Worm (Caenorhabditis elegans) whole organism, L2 larva: Measurements from ENCODE around the gene C54E10.11.

Source experiments
- ceh-82 ChIP-seq: fragments of 150-350 bp; optimal IDR thresholded peaks from 2 replicates; lab custom pipeline; 2014; ENCODE audit warnings: missing biosample characterization, missing genetic modification characterization
- elt-1 ChIP-seq: fragments of 150-350 bp; optimal IDR thresholded peaks from 2 replicates; lab custom pipeline; 2014; ENCODE audit warnings: missing biosample characterization, missing genetic modification characterization
- lin-13 ChIP-seq: fragments of 150-350 bp; optimal IDR thresholded peaks from 2 replicates; lab custom pipeline; 2014; ENCODE audit warnings: missing biosample characterization, missing genetic modification reagents, missing genetic modification characterization
- mdl-1 ChIP-seq, 2 experiments: fragments of 150-350 bp in 1 of 2; sonication (generic microtip) in 1 of 2; optimal IDR thresholded peaks; 2 replicates each; lab custom pipeline; 2017; ENCODE audit warnings: missing biosample characterization in 2 of 2, missing genetic modification characterization in 2 of 2
- nhr-11 ChIP-seq: fragments of 150-350 bp; optimal IDR thresholded peaks from 2 replicates; lab custom pipeline; 2014; ENCODE audit warnings: missing biosample characterization, missing genetic modification characterization
- nhr-237 ChIP-seq: fragments of 150-350 bp; optimal IDR thresholded peaks from 2 replicates; lab custom pipeline; 2014; ENCODE audit warnings: missing biosample characterization, missing genetic modification characterization
- unc-39 ChIP-seq: fragments of 150-350 bp; optimal IDR thresholded peaks from 2 replicates; lab custom pipeline; 2014; ENCODE audit warnings: missing biosample characterization, missing genetic modification characterization

ce11 chrV:18772761-18773160, 29.2 kb downstream of the C54E10.11 start, which contains the start of gene clec-257:
- TF ChIP-seq ceh-82 (tag; lab: Kevin White, UChicago) (no peak), lin-13 (GFP tag; lab: Kevin White, UChicago) (no peak), mdl-1 (tag; optimal IDR thresholded peaks at IDR 0.05; lab: Kevin White, UChicago) (no peak), nhr-237 (tag; lab: Kevin White, UChicago) (no peak), nhr-11 (tag; lab: Kevin White, UChicago) (no peak), unc-39 (tag; lab: Kevin White, UChicago) (no peak), elt-1 (tag; lab: Kevin White, UChicago) (no peak)
